Fruit fly (Drosophila melanogaster): ENCODE data around the gene otu.

The otu gene

DNA sequence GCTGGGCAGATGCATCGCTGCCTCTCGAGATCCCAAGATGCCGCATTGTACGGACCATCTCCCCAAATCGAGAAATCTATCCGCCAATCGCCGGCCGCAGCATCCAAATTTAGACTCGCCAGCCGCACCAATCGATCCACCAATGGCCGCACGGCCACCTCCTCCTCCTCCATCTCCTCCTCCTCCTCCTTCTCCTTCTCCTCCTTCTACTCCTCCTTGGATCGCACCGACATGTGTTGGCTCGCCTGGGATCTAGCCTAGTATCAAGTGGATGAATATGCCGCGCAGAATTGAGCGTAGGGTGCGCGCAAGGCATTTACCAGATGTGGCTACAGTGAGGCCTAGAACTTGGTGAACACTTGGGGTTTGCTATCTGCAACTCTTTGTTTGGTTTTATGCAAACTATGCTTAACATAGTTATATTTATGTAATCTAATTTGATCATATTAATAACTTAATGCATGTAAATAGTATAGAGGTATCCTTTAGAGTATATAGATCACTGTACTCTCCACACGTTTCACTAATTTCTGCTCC, 34.2 kb downstream of the otu start, which contains the start of gene org-1 (continued):
- peak; percentile 74 for TF ChIP-seq wek (GFP tag; optimal IDR thresholded peaks at IDR 0.05)
- TF ChIP-seq pb (GFP tag; optimal IDR thresholded peaks at IDR 0.05) = peak; percentile 47
- no peak for TF ChIP-seq Dp (GFP tag; optimal IDR thresholded peaks at IDR 0.05)
- peak; percentile 94 for TF ChIP-seq CG8924 (tag; optimal IDR thresholded peaks at IDR 0.05)
- TF ChIP-seq CG6791 (GFP tag; IDR thresholded peaks at IDR 0.05; ENCODE audit: partially characterized antibody) = no peak
- no peak for TF ChIP-seq Sin3A (optimal IDR thresholded peaks at IDR 0.05)
- TF ChIP-seq CG6683 (GFP tag; optimal IDR thresholded peaks at IDR 0.05) = peak; percentile 73
- TF ChIP-seq CG5180 (GFP tag; optimal IDR thresholded peaks at IDR 0.05) = peak; percentile 81
- peak; percentile 57 for TF ChIP-seq CG10565 (GFP tag; optimal IDR thresholded peaks at IDR 0.05)
- TF ChIP-seq ato (GFP tag; IDR thresholded peaks at IDR 0.05; ENCODE audit: partially characterized antibody) = no peak
- peak; percentile 94 for TF ChIP-seq Abd-B (GFP tag; optimal IDR thresholded peaks at IDR 0.05)
- peak; percentile 95 for TF ChIP-seq so (GFP tag; IDR thresholded peaks at IDR 0.05)
- TF ChIP-seq D (optimal IDR thresholded peaks at IDR 0.05) = no peak
- TF ChIP-seq D (GFP tag; optimal IDR thresholded peaks at IDR 0.05) = peak; percentile 96
- TF ChIP-seq repo (GFP tag; optimal IDR thresholded peaks at IDR 0.05) = peak; percentile 62
- peak; percentile 94 for TF ChIP-seq HmgZ (tag; optimal IDR thresholded peaks at IDR 0.05)
- peak; percentile 90 for TF ChIP-seq CG13123 (GFP tag; optimal IDR thresholded peaks at IDR 0.05)
- peak; percentile 76 for TF ChIP-seq GATAe (GFP tag; conservative IDR thresholded peaks at IDR 0.05)
- peak; percentile 87 for TF ChIP-seq CG4360 (GFP tag; IDR thresholded peaks at IDR 0.05)
- no peak for TF ChIP-seq hth (optimal IDR thresholded peaks at IDR 0.05)
- peak; percentile 93 for TF ChIP-seq CG6175 (GFP tag; IDR thresholded peaks at IDR 0.05)
- TF ChIP-seq Hey (tag; optimal IDR thresholded peaks at IDR 0.05) = peak; percentile 75
- TF ChIP-seq CG15269 (tag; optimal IDR thresholded peaks at IDR 0.05) = peak; percentile 95
- TF ChIP-seq zen (tag; optimal IDR thresholded peaks at IDR 0.05) = peak; percentile 95
- peak; percentile 97 for TF ChIP-seq fd96Cb (tag; optimal IDR thresholded peaks at IDR 0.05)
- peak; percentile 88 for TF ChIP-seq CG18476 (GFP tag; optimal IDR thresholded peaks at IDR 0.05)
- peak; percentile 96 for TF ChIP-seq Rx (GFP tag; IDR thresholded peaks at IDR 0.05)
- peak; percentile 94 for TF ChIP-seq CG15601 (tag; optimal IDR thresholded peaks at IDR 0.05)
- TF ChIP-seq CG30020 (tag; optimal IDR thresholded peaks at IDR 0.05) = peak; percentile 77
- TF ChIP-seq CG11398 (GFP tag; optimal IDR thresholded peaks at IDR 0.05) = peak; percentile 45
- TF ChIP-seq CG7963 (GFP tag; IDR thresholded peaks at IDR 0.05; ENCODE audit: partially characterized antibody) = no peak
- TF ChIP-seq E2f1 (GFP tag; IDR thresholded peaks at IDR 0.05) = peak; percentile 97
- TF ChIP-seq MBD-R2 (GFP tag; IDR thresholded peaks at IDR 0.05) = peak; percentile 89
- peak; percentile 83 for TF ChIP-seq CG7745 (tag; optimal IDR thresholded peaks at IDR 0.05)
- peak; percentile 88 for TF ChIP-seq ewg (GFP tag; optimal IDR thresholded peaks at IDR 0.05)
- TF ChIP-seq CG7987 (GFP tag; optimal IDR thresholded peaks at IDR 0.05) = peak; percentile 73
- peak; percentile 76 for TF ChIP-seq CG15073 (GFP tag; optimal IDR thresholded peaks at IDR 0.05)
- peak; percentile 97 for TF ChIP-seq nmo (GFP tag; optimal IDR thresholded peaks at IDR 0.05)
- peak; percentile 88 for TF ChIP-seq CG3281 (GFP tag; optimal IDR thresholded peaks at IDR 0.05)
- TF ChIP-seq CG12104 (GFP tag; optimal IDR thresholded peaks at IDR 0.05) = peak; percentile 82
- TF ChIP-seq CG18011 (GFP tag; optimal IDR thresholded peaks at IDR 0.05) = peak; percentile 66
- TF ChIP-seq emc (GFP tag; optimal IDR thresholded peaks at IDR 0.05) = peak; percentile 66
- no peak for TF ChIP-seq CG2129 (GFP tag; IDR thresholded peaks at IDR 0.05; ENCODE audit: partially characterized antibody)
- TF ChIP-seq pita (GFP tag; optimal IDR thresholded peaks at IDR 0.05) = no peak
- peak; percentile 95 for TF ChIP-seq Med (GFP tag)
- TF ChIP-seq BtbVII (GFP tag; optimal IDR thresholded peaks at IDR 0.05) = peak; percentile 85
- peak; percentile 84 for TF ChIP-seq Antp (GFP tag; optimal IDR thresholded peaks at IDR 0.05)
- peak; percentile 67 for TF ChIP-seq btn (GFP tag; optimal IDR thresholded peaks at IDR 0.05)
- TF ChIP-seq HLH54F (GFP tag; optimal IDR thresholded peaks at IDR 0.05) = peak; percentile 73
- peak; percentile 73 for TF ChIP-seq D19B (GFP tag; optimal IDR thresholded peaks at IDR 0.05)
